Worm (Caenorhabditis elegans) whole organism, L2 larva: ENCODE data around the gene F41G3.5.

Experiments used
- ama-1 ChIP-seq: fragments of 150-350 bp; optimal IDR thresholded peaks from 2 replicates; lab custom pipeline; 2018; ENCODE audit warnings: inconsistent platforms
- ceh-82 ChIP-seq: fragments of 150-350 bp; optimal IDR thresholded peaks from 2 replicates; lab custom pipeline; 2014; ENCODE audit warnings: missing biosample characterization, missing genetic modification characterization
- mdl-1 ChIP-seq, 2 experiments: fragments of 150-350 bp in 1 of 2; sonication (generic microtip) in 1 of 2; optimal IDR thresholded peaks; 2 replicates each; lab custom pipeline; 2017; ENCODE audit warnings: missing biosample characterization in 2 of 2, missing genetic modification characterization in 2 of 2
- nhr-10 ChIP-seq: sonication (generic microtip); optimal IDR thresholded peaks from 2 replicates; lab custom pipeline; 2017; ENCODE audit warnings: missing biosample characterization, missing genetic modification characterization
- nhr-237 ChIP-seq: fragments of 150-350 bp; optimal IDR thresholded peaks from 2 replicates; lab custom pipeline; 2014; ENCODE audit warnings: missing biosample characterization, missing genetic modification characterization
- ztf-11 ChIP-seq: sonication (generic microtip); optimal IDR thresholded peaks from 2 replicates; lab custom pipeline; 2017; ENCODE audit warnings: missing biosample characterization, missing genetic modification characterization

ce11 chrII:6713832-6714342 lies 32.6 kb upstream of the F41G3.5 start, which contains the start of gene dpy-2:
- no peak for TF ChIP-seq ama-1
- TF ChIP-seq ztf-11 (tag; lab: Kevin White, UChicago) = no peak
- no peak for TF ChIP-seq mdl-1 (tag; optimal IDR thresholded peaks at IDR 0.05; lab: Kevin White, UChicago)
- TF ChIP-seq ceh-82 (tag; lab: Kevin White, UChicago) = no peak
- TF ChIP-seq nhr-237 = no peak
- TF ChIP-seq nhr-10 (tag; lab: Kevin White, UChicago) = no peak
